Worm (Caenorhabditis elegans) whole organism, L3 larva: ENCODE data around the gene C24A8.5.
"Not testable (repeated sequence)": the region's sequence is repeated elsewhere in the genome, so short reads cannot be mapped to it uniquely, and the experiment has no call there.

Experiments used
- R02D3.7 ChIP-seq: fragments of 150-350 bp; optimal IDR thresholded peaks from 2 replicates; lab custom pipeline; 2014; ENCODE audit warnings: missing biosample characterization, missing genetic modification characterization
- ZK546.5 ChIP-seq: sonication (generic microtip); optimal IDR thresholded peaks from 2 replicates; lab custom pipeline; 2017; ENCODE audit warnings: missing biosample characterization, missing genetic modification characterization
- aly-2 ChIP-seq: fragments of 150-350 bp; optimal IDR thresholded peaks from 2 replicates; lab custom pipeline; 2014; ENCODE audit warnings: missing biosample characterization, missing genetic modification characterization
- ama-1 ChIP-seq: fragments of 150-350 bp; optimal IDR thresholded peaks from 2 replicates; lab custom pipeline; 2018
- ceh-16 ChIP-seq: sonication (generic microtip); optimal IDR thresholded peaks from 2 replicates; lab custom pipeline; 2017; ENCODE audit warnings: missing biosample characterization, missing genetic modification characterization
- ceh-28 ChIP-seq: fragments of 150-350 bp; optimal IDR thresholded peaks from 2 replicates; lab custom pipeline; 2014; ENCODE audit warnings: missing biosample characterization, missing genetic modification reagents, missing genetic modification characterization
- ceh-82 ChIP-seq: fragments of 150-350 bp; optimal IDR thresholded peaks from 2 replicates; lab custom pipeline; 2014; ENCODE audit warnings: missing biosample characterization, missing genetic modification characterization
- ceh-9 ChIP-seq: sonication (generic microtip); optimal IDR thresholded peaks from 2 replicates; lab custom pipeline; 2018; ENCODE audit warnings: missing biosample characterization, missing genetic modification characterization
- daf-12 ChIP-seq: fragments of 150-350 bp; optimal IDR thresholded peaks from 2 replicates; lab custom pipeline; 2014; ENCODE audit warnings: missing biosample characterization, missing genetic modification reagents, missing genetic modification characterization
- egl-5 ChIP-seq: fragments of 150-350 bp; optimal IDR thresholded peaks from 2 replicates; lab custom pipeline; 2017; ENCODE audit warnings: missing biosample characterization, missing genetic modification reagents, missing genetic modification characterization, inconsistent platforms
- elt-1 ChIP-seq: fragments of 150-350 bp; optimal IDR thresholded peaks from 2 replicates; lab custom pipeline; 2014; ENCODE audit warnings: missing biosample characterization, missing genetic modification characterization
- elt-2 ChIP-seq: sonication (generic microtip); optimal IDR thresholded peaks from 2 replicates; lab custom pipeline; 2016; ENCODE audit warnings: missing genetic modification reagents, mild to moderate bottlenecking, missing genetic modification characterization, missing compliant biosample characterization
- fos-1 ChIP-seq: fragments of 150-350 bp; optimal IDR thresholded peaks from 2 replicates; lab custom pipeline; 2014; ENCODE audit warnings: missing biosample characterization, missing genetic modification characterization
- hmg-11 ChIP-seq: sonication (generic microtip); optimal IDR thresholded peaks from 2 replicates; lab custom pipeline; 2016; ENCODE audit warnings: missing genetic modification characterization, missing compliant biosample characterization
- jun-1 ChIP-seq: fragments of 150-350 bp; optimal IDR thresholded peaks from 2 replicates; lab custom pipeline; 2014; ENCODE audit warnings: missing biosample characterization, missing genetic modification reagents, missing genetic modification characterization
- lin-15B ChIP-seq: fragments of 150-350 bp; optimal IDR thresholded peaks from 2 replicates; lab custom pipeline; 2014; ENCODE audit warnings: missing biosample characterization, missing genetic modification characterization
- lin-39 ChIP-seq: fragments of 150-350 bp; optimal IDR thresholded peaks from 2 replicates; lab custom pipeline; 2018; ENCODE audit warnings: missing biosample characterization, missing genetic modification reagents, missing genetic modification characterization
- mdl-1 ChIP-seq: fragments of 150-350 bp; optimal IDR thresholded peaks from 2 replicates; lab custom pipeline; 2014; ENCODE audit warnings: missing biosample characterization, missing genetic modification characterization
- mml-1 ChIP-seq: fragments of 150-350 bp; sonication (generic microtip); optimal IDR thresholded peaks from 3 replicates; lab custom pipeline; 2014; ENCODE audit warnings: missing biosample characterization, missing genetic modification characterization
- nfya-1 ChIP-seq: sonication (generic microtip); optimal IDR thresholded peaks from 2 replicates; lab custom pipeline; 2017; ENCODE audit warnings: missing genetic modification characterization, mild to moderate bottlenecking, missing compliant biosample characterization, antibody characterized with exemption, moderate library complexity; ENCODE audit not compliant: insufficient read depth
- nhr-11 ChIP-seq: fragments of 150-350 bp; optimal IDR thresholded peaks from 2 replicates; lab custom pipeline; 2014; ENCODE audit warnings: missing biosample characterization, missing genetic modification characterization
- nhr-12 ChIP-seq: fragments of 150-350 bp; optimal IDR thresholded peaks from 2 replicates; lab custom pipeline; 2014; ENCODE audit warnings: missing biosample characterization, missing genetic modification characterization
- nhr-23 ChIP-seq: fragments of 150-350 bp; optimal IDR thresholded peaks from 2 replicates; lab custom pipeline; 2014; ENCODE audit warnings: missing biosample characterization, missing genetic modification reagents, missing genetic modification characterization
- nhr-25 ChIP-seq: sonication (generic microtip); optimal IDR thresholded peaks from 2 replicates; lab custom pipeline; 2017; ENCODE audit warnings: missing biosample characterization, missing genetic modification characterization
- nhr-28 ChIP-seq: fragments of 150-350 bp; optimal IDR thresholded peaks from 2 replicates; lab custom pipeline; 2014; ENCODE audit warnings: missing biosample characterization, missing genetic modification characterization
- nhr-43 ChIP-seq: sonication (generic microtip); optimal IDR thresholded peaks from 2 replicates; lab custom pipeline; 2016; ENCODE audit warnings: mild to moderate bottlenecking, missing genetic modification characterization, missing compliant biosample characterization; ENCODE audit not compliant: poor library complexity, severe bottlenecking
- nhr-77 ChIP-seq: fragments of 150-350 bp; optimal IDR thresholded peaks from 2 replicates; lab custom pipeline; 2014; ENCODE audit warnings: missing biosample characterization, missing genetic modification characterization
- pha-4 ChIP-seq: fragments of 150-350 bp; optimal IDR thresholded peaks from 2 replicates; lab custom pipeline; 2014; ENCODE audit warnings: missing biosample characterization, missing genetic modification reagents, missing genetic modification characterization
- pqm-1 ChIP-seq: fragments of 150-350 bp; optimal IDR thresholded peaks from 2 replicates; lab custom pipeline; 2017; ENCODE audit warnings: missing biosample characterization, missing genetic modification characterization, inconsistent platforms
- sea-2 ChIP-seq: fragments of 150-350 bp; sonication (generic microtip); optimal IDR thresholded peaks from 4 replicates; lab custom pipeline; 2014; ENCODE audit warnings: missing biosample characterization, missing genetic modification reagents, missing genetic modification characterization
- snpc-4 ChIP-seq: fragments of 150-350 bp; optimal IDR thresholded peaks from 2 replicates; lab custom pipeline; 2014; ENCODE audit warnings: missing biosample characterization, missing genetic modification characterization
- zag-1 ChIP-seq: fragments of 150-350 bp; optimal IDR thresholded peaks from 2 replicates; lab custom pipeline; 2014; ENCODE audit warnings: missing biosample characterization, missing genetic modification characterization
- ztf-4 ChIP-seq: fragments of 150-350 bp; optimal IDR thresholded peaks from 2 replicates; lab custom pipeline; 2014; ENCODE audit warnings: missing biosample characterization, missing genetic modification characterization

C24A8.5 gene

DNA sequence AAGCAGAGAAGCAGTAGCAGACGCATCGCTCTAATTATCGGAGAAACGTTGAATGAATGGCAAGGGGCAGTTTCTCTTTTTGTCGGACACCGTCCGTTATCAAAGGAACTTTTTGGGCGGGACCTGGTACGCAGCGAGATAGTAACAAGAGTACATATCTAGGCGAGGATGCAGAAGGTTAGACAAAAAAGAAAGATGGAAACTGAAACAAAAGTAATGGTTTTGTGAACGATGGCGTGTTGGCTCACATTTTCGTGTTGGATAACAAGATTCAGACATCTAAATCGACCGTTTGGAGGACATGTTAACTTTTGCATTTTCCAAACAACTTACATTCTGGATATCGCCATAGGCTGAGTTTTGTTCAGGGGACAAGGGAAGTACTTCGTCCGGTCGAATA is 28.8 kb upstream of the C24A8.5 start, which contains the start of gene F14H12.6:
Gene F14H12.6 (minus strand): TSS at position 101 of the 400 bp plus-strand sequence.
- TF ChIP-seq ceh-82 (tag; lab: Kevin White, UChicago): no peak
- no peak for TF ChIP-seq hmg-11 (tag; lab: Kevin White, UChicago)
- TF ChIP-seq elt-1 (tag; lab: Kevin White, UChicago): no peak
- no peak for TF ChIP-seq ceh-9 (tag; lab: Kevin White, UChicago)
- TF ChIP-seq fos-1 (tag; lab: Kevin White, UChicago): no peak
- no peak for TF ChIP-seq ceh-16 (tag; lab: Kevin White, UChicago)
- no peak for TF ChIP-seq sea-2 (GFP tag; lab: Kevin White, UChicago)
- TF ChIP-seq egl-5 (tag; lab: Kevin White, UChicago): no peak
- TF ChIP-seq nhr-43: no peak
- no peak for TF ChIP-seq elt-2
- no peak for TF ChIP-seq nhr-23 (tag; lab: Kevin White, UChicago)
- no peak for TF ChIP-seq pha-4 (tag; lab: Kevin White, UChicago)

- TF ChIP-seq zag-1 (tag; lab: Kevin White, UChicago) (no peak), snpc-4 (tag; lab: Kevin White, UChicago) (no peak), pqm-1 (tag; lab: Kevin White, UChicago) (no peak), lin-15B (tag; lab: Kevin White, UChicago) (no peak), mdl-1 (tag; lab: Kevin White, UChicago) (no peak), nfya-1 (tag; lab: Kevin White, UChicago) (no peak), egl-5 (tag; lab: Kevin White, UChicago) (no peak), lin-39 (tag; lab: Kevin White, UChicago) (no peak)
Observed at ce11 chrX:4353318-4353717, 24.6 kb upstream of the C24A8.5 start, which contains the start of gene col-165. TSS of gene col-165 (plus strand) at chrX:4353618.

- no peak for TF ChIP-seq nhr-28
Observed at ce11 chrX:4350198-4350597, 21.5 kb upstream of the C24A8.5 start, which contains the start of gene F14H12.2. TSS of gene F14H12.2 (plus strand) at chrX:4350498.

DNA sequence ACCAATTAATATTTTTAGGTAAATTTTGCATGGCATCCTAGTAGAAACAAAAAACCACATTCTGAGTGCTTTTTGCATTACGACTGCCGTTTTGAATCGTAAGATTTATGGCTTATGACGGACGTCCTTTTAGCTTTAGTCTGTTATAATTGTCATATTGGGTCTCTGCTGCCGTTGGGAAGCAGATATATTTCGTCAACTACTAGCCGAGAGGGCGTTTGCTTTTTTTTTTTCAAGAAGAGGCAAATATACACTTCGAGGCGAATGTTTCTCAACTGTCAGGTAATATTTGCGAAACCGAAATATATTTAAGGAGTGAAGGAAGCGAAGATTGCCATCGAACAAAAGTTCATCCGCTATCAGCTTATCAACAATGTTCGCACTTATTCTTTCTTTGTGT is 15.2 kb upstream of the C24A8.5 start, which contains the start of gene F14H12.3:
Gene F14H12.3 (plus strand): TSS at position 301 of the 400 bp plus-strand sequence.
- TF ChIP-seq daf-12 (tag; lab: Kevin White, UChicago) (no peak), nhr-77 (tag; lab: Kevin White, UChicago) (no peak), snpc-4 (tag; lab: Kevin White, UChicago) (no peak), aly-2 (tag; lab: Kevin White, UChicago) (no peak), fos-1 (tag; lab: Kevin White, UChicago) (no peak), ceh-16 (tag; lab: Kevin White, UChicago) (no peak), nhr-23 (tag; lab: Kevin White, UChicago) (no peak), ZK546.5 (tag; lab: Kevin White, UChicago) (no peak), elt-2 (no peak), nhr-25 (tag; lab: Kevin White, UChicago) (no peak), egl-5 (tag; lab: Kevin White, UChicago) (no peak), R02D3.7 (tag; lab: Kevin White, UChicago) (no peak), nhr-28 (no peak), nhr-12 (no peak), mdl-1 (tag; lab: Kevin White, UChicago) (no peak), jun-1 (tag; lab: Kevin White, UChicago) (no peak)

ce11 chrX:4342730-4343129 is 14.0 kb upstream of the C24A8.5 start:
- TF ChIP-seq egl-5 (tag; lab: Kevin White, UChicago): no peak
- TF ChIP-seq elt-1 (tag; lab: Kevin White, UChicago): no peak
- TF ChIP-seq ama-1 (lab: Kevin White, UChicago): no peak
- no peak for TF ChIP-seq mml-1
- TF ChIP-seq ceh-9 (tag; lab: Kevin White, UChicago): no peak
- TF ChIP-seq ztf-4 (tag; lab: Kevin White, UChicago): no peak
- no peak for TF ChIP-seq pqm-1 (tag; lab: Kevin White, UChicago)
- TF ChIP-seq nhr-25 (tag; lab: Kevin White, UChicago): no peak
- no peak for TF ChIP-seq ZK546.5 (tag; lab: Kevin White, UChicago)

- TF ChIP-seq fos-1, ceh-28, nhr-11 (tag; lab: Kevin White, UChicago): not testable (repeated sequence)
Observed at ce11 chrX:4339332-4339731, 10.6 kb upstream of the C24A8.5 start, which contains the start of gene cst-1. TSS of gene cst-1 (plus strand) at chrX:4339632.
